Worm (Caenorhabditis elegans) whole organism, L2 larva: ENCODE measurements around the gene F46B6.9.

Experiments
- C34F6.9 ChIP-seq: fragments of 150-350 bp; optimal IDR thresholded peaks from 2 replicates; lab custom pipeline; 2014; ENCODE audit warnings: missing biosample characterization, missing genetic modification characterization
- F13H6.1 ChIP-seq: sonication (generic microtip); optimal IDR thresholded peaks from 2 replicates; lab custom pipeline; 2016; ENCODE audit warnings: missing genetic modification characterization, missing compliant biosample characterization
- Y55F3AM.14 ChIP-seq: fragments of 200-800 bp; sonication (Bioruptor generic); optimal IDR thresholded peaks from 2 replicates; lab custom pipeline; 2018; ENCODE audit warnings: mild to moderate bottlenecking, missing genetic modification characterization, missing compliant biosample characterization
- ZK546.5 ChIP-seq: sonication (generic microtip); optimal IDR thresholded peaks from 2 replicates; lab custom pipeline; 2017; ENCODE audit warnings: missing biosample characterization, missing genetic modification characterization
- alr-1 ChIP-seq: fragments of 150-350 bp; optimal IDR thresholded peaks from 2 replicates; lab custom pipeline; 2014; ENCODE audit warnings: missing biosample characterization, missing genetic modification characterization
- ama-1 ChIP-seq: fragments of 150-350 bp; optimal IDR thresholded peaks from 2 replicates; lab custom pipeline; 2018; ENCODE audit warnings: inconsistent platforms
- blmp-1 ChIP-seq: sonication (generic microtip); optimal IDR thresholded peaks from 2 replicates; lab custom pipeline; 2017; ENCODE audit warnings: missing genetic modification characterization, mild to moderate bottlenecking, missing compliant biosample characterization, antibody characterized with exemption, moderate library complexity; ENCODE audit not compliant: insufficient read depth
- ceh-82 ChIP-seq: fragments of 150-350 bp; optimal IDR thresholded peaks from 2 replicates; lab custom pipeline; 2014; ENCODE audit warnings: missing biosample characterization, missing genetic modification characterization
- crh-2 ChIP-seq: sonication (generic microtip); optimal IDR thresholded peaks from 2 replicates; lab custom pipeline; 2017; ENCODE audit warnings: missing biosample characterization, missing genetic modification characterization
- dmd-4 ChIP-seq: sonication (generic microtip); optimal IDR thresholded peaks from 2 replicates; lab custom pipeline; 2017; ENCODE audit warnings: missing biosample characterization, missing genetic modification characterization
- egl-27 ChIP-seq: sonication (generic microtip); optimal IDR thresholded peaks from 3 replicates; lab custom pipeline; 2017; ENCODE audit warnings: missing biosample characterization, missing genetic modification reagents, missing genetic modification characterization
- elt-1 ChIP-seq: fragments of 150-350 bp; optimal IDR thresholded peaks from 2 replicates; lab custom pipeline; 2014; ENCODE audit warnings: missing biosample characterization, missing genetic modification characterization
- elt-3 ChIP-seq: sonication (generic microtip); optimal IDR thresholded peaks from 2 replicates; lab custom pipeline; 2017; ENCODE audit warnings: missing biosample characterization, missing genetic modification characterization
- fos-1 ChIP-seq: fragments of 150-350 bp; optimal IDR thresholded peaks from 2 replicates; lab custom pipeline; 2014; ENCODE audit warnings: missing biosample characterization, missing genetic modification characterization
- gmeb-1 ChIP-seq: fragments of 150-350 bp; optimal IDR thresholded peaks from 2 replicates; lab custom pipeline; 2014; ENCODE audit warnings: missing biosample characterization, missing genetic modification characterization
- lin-11 ChIP-seq: fragments of 150-350 bp; sonication (generic microtip); optimal IDR thresholded peaks from 2 replicates; lab custom pipeline; 2014; ENCODE audit warnings: missing biosample characterization, missing genetic modification characterization, inconsistent platforms, mixed read lengths
- lin-13 ChIP-seq: fragments of 150-350 bp; optimal IDR thresholded peaks from 2 replicates; lab custom pipeline; 2014; ENCODE audit warnings: missing biosample characterization, missing genetic modification reagents, missing genetic modification characterization
- lsy-2 ChIP-seq, 2 experiments: fragments of 150-350 bp in 1 of 2; sonication (generic microtip) in 1 of 2; optimal IDR thresholded peaks; 2 replicates each; lab custom pipeline; 2014 to 2017; ENCODE audit warnings: missing biosample characterization in 2 of 2, missing genetic modification characterization in 2 of 2
- mab-5 ChIP-seq: fragments of 150-350 bp; optimal IDR thresholded peaks from 2 replicates; lab custom pipeline; 2014; ENCODE audit warnings: missing biosample characterization, missing genetic modification characterization
- mbf-1 ChIP-seq: sonication (generic microtip); optimal IDR thresholded peaks from 2 replicates; lab custom pipeline; 2017; ENCODE audit warnings: missing biosample characterization, missing genetic modification characterization
- nhr-12 ChIP-seq: fragments of 150-350 bp; optimal IDR thresholded peaks from 2 replicates; lab custom pipeline; 2014; ENCODE audit warnings: missing biosample characterization, missing genetic modification characterization
- nhr-129 ChIP-seq: fragments of 150-350 bp; optimal IDR thresholded peaks from 2 replicates; lab custom pipeline; 2014; ENCODE audit warnings: missing biosample characterization, missing genetic modification characterization
- nhr-23 ChIP-seq: fragments of 150-350 bp; optimal IDR thresholded peaks from 2 replicates; lab custom pipeline; 2014; ENCODE audit warnings: missing biosample characterization, missing genetic modification reagents, missing genetic modification characterization
- nhr-237 ChIP-seq: fragments of 150-350 bp; optimal IDR thresholded peaks from 2 replicates; lab custom pipeline; 2014; ENCODE audit warnings: missing biosample characterization, missing genetic modification characterization
- nhr-25 ChIP-seq: fragments of 150-350 bp; sonication (generic microtip); optimal IDR thresholded peaks from 3 replicates; lab custom pipeline; 2014; ENCODE audit warnings: missing biosample characterization, missing genetic modification characterization
- nhr-6 ChIP-seq: fragments of 150-350 bp; optimal IDR thresholded peaks from 2 replicates; lab custom pipeline; 2014; ENCODE audit warnings: missing biosample characterization, missing genetic modification characterization
- peb-1 ChIP-seq: fragments of 150-350 bp; optimal IDR thresholded peaks from 2 replicates; lab custom pipeline; 2014; ENCODE audit warnings: missing biosample characterization, missing genetic modification characterization
- sem-4 ChIP-seq: fragments of 150-350 bp; optimal IDR thresholded peaks from 2 replicates; lab custom pipeline; 2014; ENCODE audit warnings: missing biosample characterization, missing genetic modification reagents, missing genetic modification characterization
- sma-3 ChIP-seq: sonication (generic microtip); optimal IDR thresholded peaks from 2 replicates; lab custom pipeline; 2016; ENCODE audit warnings: missing genetic modification reagents, missing genetic modification characterization, missing compliant biosample characterization
- unc-39 ChIP-seq: fragments of 150-350 bp; optimal IDR thresholded peaks from 2 replicates; lab custom pipeline; 2014; ENCODE audit warnings: missing biosample characterization, missing genetic modification characterization
- unc-62 ChIP-seq: fragments of 150-350 bp; optimal IDR thresholded peaks from 2 replicates; lab custom pipeline; 2014; ENCODE audit warnings: missing biosample characterization, missing genetic modification reagents, missing genetic modification characterization
- zag-1 ChIP-seq: fragments of 150-350 bp; optimal IDR thresholded peaks from 2 replicates; lab custom pipeline; 2014; ENCODE audit warnings: missing biosample characterization, missing genetic modification characterization

The F46B6.9 gene

DNA sequence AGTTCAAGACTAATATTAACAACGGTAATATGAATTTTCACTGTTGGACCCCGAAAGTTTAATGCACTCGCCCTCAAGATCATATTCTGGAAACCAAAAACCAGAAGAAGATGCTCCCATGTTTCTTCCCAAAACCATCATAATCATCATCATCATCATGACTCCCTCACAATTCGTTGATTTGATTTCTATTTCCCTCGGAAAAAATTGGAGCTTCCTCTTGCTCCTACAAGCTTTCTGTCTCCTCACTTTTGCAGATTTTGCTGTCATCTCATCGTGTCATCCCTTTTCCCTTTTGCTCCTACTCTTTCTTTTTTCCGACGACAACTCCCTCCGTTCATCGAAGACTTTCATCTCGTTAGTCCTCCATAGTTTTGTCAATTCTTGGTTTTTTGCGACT lies 24.7 kb upstream of the F46B6.9 start, which contains the start of gene F46B6.2:
TSS of gene F46B6.2 (plus strand) at position 316 of the 400 bp plus-strand sequence.
- TF ChIP-seq crh-2 (no peak), dmd-4 (tag; lab: Kevin White, UChicago) (no peak), zag-1 (tag; lab: Kevin White, UChicago) (no peak), nhr-129 (tag; lab: Kevin White, UChicago) (no peak), lsy-2 (tag; optimal IDR thresholded peaks at IDR 0.05; lab: Kevin White, UChicago) (no peak), nhr-25 (tag; lab: Kevin White, UChicago) (no peak), ceh-82 (tag; lab: Kevin White, UChicago) (no peak), lin-11 (tag; lab: Kevin White, UChicago) (no peak), elt-3 (no peak), sma-3 (GFP tag; lab: Kevin White, UChicago) (no peak), peb-1 (tag; lab: Kevin White, UChicago) (no peak)
- TF ChIP-seq, all 48 proteins: peak for 0

- TF ChIP-seq mbf-1 (tag; lab: Kevin White, UChicago), result no peak
- TF ChIP-seq lsy-2 (tag; optimal IDR thresholded peaks at IDR 0.05; lab: Kevin White, UChicago), result no peak
- no peak for TF ChIP-seq crh-2
- no peak for TF ChIP-seq alr-1
- no peak for TF ChIP-seq Y55F3AM.14 (GFP tag; lab: Kevin White, UChicago)
- no peak for TF ChIP-seq unc-62 (GFP tag; lab: Kevin White, UChicago)
Measured at ce11 chrV:9775734-9776133, 20.9 kb upstream of the F46B6.9 start, which contains the start of gene F46B6.12. F46B6.12 (minus strand) TSS chrV:9775834.

DNA sequence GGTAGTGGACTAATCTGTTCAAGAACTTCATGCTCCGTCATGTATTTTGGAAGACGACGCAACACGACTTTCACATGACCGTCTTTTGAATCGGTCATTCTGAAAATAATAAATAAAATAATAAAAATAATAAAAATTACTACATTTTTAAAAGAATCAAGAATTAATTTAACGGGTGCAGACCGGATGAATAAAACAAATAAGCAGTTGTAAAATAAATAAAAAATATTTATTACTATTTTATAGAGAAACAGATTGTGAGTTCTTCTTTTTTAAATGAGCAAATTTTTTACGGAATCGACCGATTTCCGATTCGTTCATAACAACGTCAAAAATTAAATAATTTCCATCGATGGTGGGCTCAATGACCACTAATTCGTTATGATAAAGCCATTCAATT lies 19.0 kb upstream of the F46B6.9 start, which contains the start of gene smg-4:
TSS of gene smg-4 (minus strand) at position 101 of the 400 bp plus-strand sequence.
- no peak for TF ChIP-seq F13H6.1 (tag; lab: Kevin White, UChicago)
- TF ChIP-seq, all 48 proteins: peak for 0

- TF ChIP-seq ama-1 (lab: Kevin White, UChicago) (no peak), nhr-12 (tag; lab: Kevin White, UChicago) (no peak), crh-2 (no peak), nhr-237 (tag; lab: Kevin White, UChicago) (no peak), ceh-82 (tag; lab: Kevin White, UChicago) (no peak), gmeb-1 (tag; lab: Kevin White, UChicago) (no peak), nhr-6 (tag; lab: Kevin White, UChicago) (no peak), nhr-23 (tag; lab: Kevin White, UChicago) (no peak), C34F6.9 (no peak), F13H6.1 (tag; lab: Kevin White, UChicago) (no peak), ZK546.5 (no peak), lin-13 (GFP tag; lab: Kevin White, UChicago) (no peak), sma-3 (GFP tag; lab: Kevin White, UChicago) (no peak), elt-1 (tag; lab: Kevin White, UChicago) (no peak), dmd-4 (tag; lab: Kevin White, UChicago) (no peak), nhr-25 (tag; lab: Kevin White, UChicago) (no peak)
Measured at ce11 chrV:9779418-9779817, 17.2 kb upstream of the F46B6.9 start, which contains the start of gene F46B6.4. F46B6.4 (minus strand) TSS chrV:9779518.

DNA sequence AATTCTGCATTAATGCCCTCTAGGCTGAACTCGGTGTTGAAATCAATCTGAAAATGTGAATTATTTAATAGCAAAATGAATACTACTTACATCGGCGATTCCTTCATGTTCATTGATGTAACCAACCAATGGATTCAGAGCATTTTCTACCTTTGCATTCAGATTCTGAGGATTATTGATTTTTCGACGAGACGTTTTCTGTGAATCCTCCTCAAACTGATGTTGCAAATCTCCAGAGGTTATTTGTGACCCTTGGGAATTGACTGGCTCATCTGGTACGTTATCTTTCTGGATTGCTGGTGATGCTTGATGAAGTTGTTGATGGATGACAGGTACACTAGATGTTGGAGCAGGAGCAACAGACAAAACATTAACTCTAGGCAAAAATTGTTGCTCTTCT lies 14.6 kb upstream of the F46B6.9 start:
- TF ChIP-seq unc-39 (tag; lab: Kevin White, UChicago), result no peak
- no peak for TF ChIP-seq sem-4 (tag; lab: Kevin White, UChicago)
- TF ChIP-seq nhr-25 (tag; lab: Kevin White, UChicago), result no peak
- TF ChIP-seq fos-1 (tag; lab: Kevin White, UChicago), result no peak
- no peak for TF ChIP-seq sma-3 (GFP tag; lab: Kevin White, UChicago)
- TF ChIP-seq dmd-4 (tag; lab: Kevin White, UChicago), result no peak
- TF ChIP-seq mab-5 (tag; lab: Kevin White, UChicago), result no peak

DNA sequence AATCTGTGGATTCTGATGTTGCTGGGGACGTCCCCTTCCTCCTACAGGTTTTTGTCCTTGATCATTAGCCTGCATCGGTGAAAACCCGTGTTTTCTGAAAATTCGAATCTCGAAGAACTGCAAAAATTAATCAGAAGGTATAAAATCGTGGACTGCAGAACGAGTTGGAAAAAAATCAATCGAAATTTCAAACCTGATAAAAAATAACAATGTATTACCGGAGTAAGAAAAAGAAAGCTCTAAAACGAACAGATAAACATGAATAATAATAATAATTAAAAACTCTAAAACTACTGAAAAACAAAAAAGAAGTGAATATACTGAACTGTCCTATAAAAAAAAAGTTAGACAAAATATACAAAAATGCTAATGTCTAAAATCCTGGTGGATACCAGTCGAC lies 13.7 kb upstream of the F46B6.9 start, which contains the start of gene F46B6.5:
TSS of gene F46B6.5 (minus strand) at position 101 of the 400 bp plus-strand sequence.
- TF ChIP-seq sma-3 (GFP tag; lab: Kevin White, UChicago), result no peak
- no peak for TF ChIP-seq blmp-1 (tag; lab: Kevin White, UChicago)
- TF ChIP-seq ceh-82 (tag; lab: Kevin White, UChicago), result no peak
- no peak for TF ChIP-seq ZK546.5
- no peak for TF ChIP-seq Y55F3AM.14 (GFP tag; lab: Kevin White, UChicago)
- TF ChIP-seq nhr-25 (tag; lab: Kevin White, UChicago), result no peak
- TF ChIP-seq nhr-129 (tag; lab: Kevin White, UChicago), result no peak
- TF ChIP-seq nhr-12 (tag; lab: Kevin White, UChicago), result no peak
- TF ChIP-seq crh-2, result no peak
- TF ChIP-seq egl-27 (tag; lab: Kevin White, UChicago), result no peak
- no peak for TF ChIP-seq mbf-1 (tag; lab: Kevin White, UChicago)
